Worm (Caenorhabditis elegans) whole organism, L1 larva: Measurements from ENCODE around the gene lgc-37.

ENCODE experiments used
- C04F5.9 ChIP-seq: sonication (generic microtip); optimal IDR thresholded peaks from 2 replicates; lab custom pipeline; 2016; ENCODE audit warnings: missing genetic modification characterization, missing compliant biosample characterization
- C16A3.4 ChIP-seq: fragments of 150-350 bp; optimal IDR thresholded peaks from 2 replicates; lab custom pipeline; 2014; ENCODE audit warnings: missing biosample characterization, missing genetic modification characterization
- F16B12.6 ChIP-seq: fragments of 150-350 bp; optimal IDR thresholded peaks from 2 replicates; lab custom pipeline; 2014; ENCODE audit warnings: missing biosample characterization, missing genetic modification characterization
- aha-1 ChIP-seq: fragments of 150-350 bp; optimal IDR thresholded peaks from 2 replicates; lab custom pipeline; 2014; ENCODE audit warnings: missing biosample characterization, missing genetic modification characterization
- alr-1 ChIP-seq: fragments of 200-800 bp; sonication (Bioruptor generic); optimal IDR thresholded peaks from 2 replicates; lab custom pipeline; 2018; ENCODE audit warnings: borderline replicate concordance, mild to moderate bottlenecking, missing genetic modification characterization, missing compliant biosample characterization
- aly-2 ChIP-seq: fragments of 150-350 bp; optimal IDR thresholded peaks from 2 replicates; lab custom pipeline; 2014; ENCODE audit warnings: missing biosample characterization, missing genetic modification characterization
- ama-1 ChIP-seq: fragments of 150-350 bp; optimal IDR thresholded peaks from 2 replicates; lab custom pipeline; 2014
- blmp-1 ChIP-seq: fragments of 150-350 bp; optimal IDR thresholded peaks from 2 replicates; lab custom pipeline; 2014; ENCODE audit warnings: missing biosample characterization, missing genetic modification characterization
- ceh-88 ChIP-seq: fragments of 200-800 bp; sonication (Bioruptor generic); IDR thresholded peaks from 2 replicates; pipeline ENCODE4 v1.3.6; 2022; ENCODE audit warnings: missing genetic modification characterization, missing compliant biosample characterization
- dpl-1 ChIP-seq, 3 experiments: fragments of 150-350 bp in 2 of 3; sonication (generic microtip) in 1 of 3; optimal IDR thresholded peaks; 2 replicates each; lab custom pipeline; 2014 to 2017; ENCODE audit warnings: missing biosample characterization in 3 of 3, missing genetic modification characterization in 3 of 3, missing genetic modification reagents in 3 of 3
- efl-1 ChIP-seq, 4 experiments: fragments of 150-350 bp; optimal IDR thresholded peaks in 3 of 4; peaks in 1 of 4; 1 replicate in 1 of 4; 2 replicates in 3 of 4; lab custom pipeline; 2014; ENCODE audit warnings: missing biosample characterization in 2 of 4, missing genetic modification characterization in 2 of 4, missing genetic modification reagents in 2 of 4
- egl-13 ChIP-seq: sonication (generic microtip); optimal IDR thresholded peaks from 2 replicates; lab custom pipeline; 2016; ENCODE audit warnings: missing genotype, missing genetic modification reagents, missing genetic modification characterization, missing compliant biosample characterization
- grh-1 ChIP-seq: fragments of 200-800 bp; sonication (Bioruptor generic); IDR thresholded peaks from 2 replicates; pipeline ENCODE4 v1.3.6; 2022; ENCODE audit warnings: missing genetic modification reagents, missing genetic modification characterization, missing compliant biosample characterization
- hlh-4 ChIP-seq: sonication (generic microtip); optimal IDR thresholded peaks from 2 replicates; lab custom pipeline; 2016; ENCODE audit warnings: mild to moderate bottlenecking, missing genetic modification characterization, missing compliant biosample characterization
- hpl-2 ChIP-seq: fragments of 150-350 bp; optimal IDR thresholded peaks from 2 replicates; lab custom pipeline; 2014; ENCODE audit warnings: missing biosample characterization, missing genetic modification reagents, missing genetic modification characterization
- lin-13 ChIP-seq: fragments of 150-350 bp; optimal IDR thresholded peaks from 2 replicates; lab custom pipeline; 2014; ENCODE audit warnings: missing biosample characterization, missing genetic modification reagents, missing genetic modification characterization
- lin-14 ChIP-seq: fragments of 200-800 bp; sonication (Bioruptor generic); optimal IDR thresholded peaks from 2 replicates; lab custom pipeline; 2018; ENCODE audit warnings: mild to moderate bottlenecking, missing genetic modification characterization, moderate library complexity, missing compliant biosample characterization
- lin-15B ChIP-seq: fragments of 150-350 bp; sonication (generic microtip); optimal IDR thresholded peaks from 3 replicates; lab custom pipeline; 2014; ENCODE audit warnings: missing biosample characterization, missing genetic modification characterization
- lin-35 ChIP-seq, 2 experiments: fragments of 150-350 bp; optimal IDR thresholded peaks; 2 replicates each; lab custom pipeline; 2014; ENCODE audit warnings: missing biosample characterization in 2 of 2, missing genetic modification characterization in 2 of 2, missing genetic modification reagents in 2 of 2
- lsy-2 ChIP-seq, 2 experiments: fragments of 150-350 bp; optimal IDR thresholded peaks; 2 replicates each; lab custom pipeline; 2014; ENCODE audit warnings: missing biosample characterization in 2 of 2, missing genetic modification characterization in 2 of 2
- mep-1 ChIP-seq: fragments of 150-350 bp; optimal IDR thresholded peaks from 2 replicates; lab custom pipeline; 2014; ENCODE audit warnings: missing biosample characterization, missing genetic modification characterization
- nhr-19 ChIP-seq: fragments of 200-800 bp; sonication (Bioruptor generic); conservative IDR thresholded peaks from 2 replicates; pipeline ENCODE4 v1.3.6; 2022; ENCODE audit warnings: missing genetic modification characterization, missing compliant biosample characterization
- nhr-71 ChIP-seq: sonication (generic microtip); optimal IDR thresholded peaks from 2 replicates; lab custom pipeline; 2016; ENCODE audit warnings: mild to moderate bottlenecking, missing genetic modification characterization, moderate library complexity, missing compliant biosample characterization
- nhr-76 ChIP-seq: sonication (generic microtip); optimal IDR thresholded peaks from 2 replicates; lab custom pipeline; 2017; ENCODE audit warnings: missing biosample characterization, missing genetic modification characterization
- nhr-77 ChIP-seq: fragments of 150-350 bp; optimal IDR thresholded peaks from 2 replicates; lab custom pipeline; 2014; ENCODE audit warnings: missing biosample characterization, missing genetic modification characterization
- nhr-85 ChIP-seq: sonication (generic microtip); peaks from one replicate; lab custom pipeline; 2016; ENCODE audit warnings: missing genetic modification characterization, inconsistent platforms, missing compliant biosample characterization
- pag-3 ChIP-seq: sonication (generic microtip); optimal IDR thresholded peaks from 2 replicates; lab custom pipeline; 2017; ENCODE audit warnings: missing genetic modification characterization, mild to moderate bottlenecking, missing compliant biosample characterization, antibody characterized with exemption, borderline replicate concordance; ENCODE audit not compliant: insufficient read depth
- pqm-1 ChIP-seq: sonication (generic microtip); optimal IDR thresholded peaks from 3 replicates; lab custom pipeline; 2017; ENCODE audit warnings: missing biosample characterization, missing genetic modification characterization
- rnt-1 ChIP-seq: sonication (generic microtip); optimal IDR thresholded peaks from 2 replicates; lab custom pipeline; 2016; ENCODE audit warnings: mild to moderate bottlenecking, missing genetic modification characterization, moderate library complexity, missing compliant biosample characterization
- skn-1 ChIP-seq: fragments of 150-350 bp; optimal IDR thresholded peaks from 2 replicates; lab custom pipeline; 2014; ENCODE audit warnings: missing biosample characterization, missing genetic modification characterization
- snpc-4 ChIP-seq: fragments of 150-350 bp; optimal IDR thresholded peaks from 2 replicates; lab custom pipeline; 2014; ENCODE audit warnings: missing biosample characterization, missing genetic modification characterization
- snu-23 ChIP-seq: sonication (generic microtip); optimal IDR thresholded peaks from 2 replicates; lab custom pipeline; 2016; ENCODE audit warnings: missing genetic modification characterization, missing compliant biosample characterization
- sup-37 ChIP-seq: fragments of 200-800 bp; sonication (Bioruptor generic); optimal IDR thresholded peaks from 2 replicates; lab custom pipeline; 2018; ENCODE audit warnings: mild to moderate bottlenecking, missing genetic modification characterization, missing compliant biosample characterization
- tbx-2 ChIP-seq: sonication (generic microtip); optimal IDR thresholded peaks from 2 replicates; lab custom pipeline; 2016; ENCODE audit warnings: missing genetic modification characterization, missing compliant biosample characterization
- unc-130 ChIP-seq: fragments of 150-350 bp; optimal IDR thresholded peaks from 2 replicates; lab custom pipeline; 2017; ENCODE audit warnings: missing biosample characterization, missing genetic modification characterization, inconsistent platforms
- xbp-1 ChIP-seq: sonication (generic microtip); optimal IDR thresholded peaks from 2 replicates; lab custom pipeline; 2016; ENCODE audit warnings: missing genetic modification characterization, missing compliant biosample characterization
- zag-1 ChIP-seq: fragments of 150-350 bp; optimal IDR thresholded peaks from 2 replicates; lab custom pipeline; 2014; ENCODE audit warnings: missing biosample characterization, missing genetic modification characterization
- zip-4 ChIP-seq: fragments of 200-800 bp; sonication (Bioruptor generic); optimal IDR thresholded peaks from 2 replicates; lab custom pipeline; 2018; ENCODE audit warnings: mild to moderate bottlenecking, missing genetic modification characterization, moderate library complexity, missing compliant biosample characterization

lgc-37 gene

ce11 chrIII:12818050-12818738, 33.2 kb downstream of the lgc-37 start, which contains the start of gene arx-5 (continued):
- TF ChIP-seq lin-13 (GFP tag; lab: Kevin White, UChicago) (no peak), pqm-1 (no peak), snu-23 (GFP tag; lab: Kevin White, UChicago) (no peak), lin-15B (tag; lab: Kevin White, UChicago) (peak; percentile 2)

ce11 chrIII:12819148-12819547, 34.2 kb downstream of the lgc-37 start:
- TF ChIP-seq hlh-4 (tag; lab: Kevin White, UChicago) (no peak), efl-1 (optimal IDR thresholded peaks at IDR 0.05; lab: Kevin White, UChicago) (no peak), efl-1 (GFP tag; optimal IDR thresholded peaks at IDR 0.05 in 1 of 2; lab: Kevin White, UChicago) (peak in 1 of 2 experiments; percentile 14)

ce11 chrIII:12819909-12820308, 35.0 kb downstream of the lgc-37 start, which contains the start of the genes Y37D8A.2 and Y37D8A.25:
Gene Y37D8A.2, plus strand, starts transcription at chrIII:12820193.
Gene Y37D8A.25, minus strand, starts transcription at chrIII:12820253.
- no peak for TF ChIP-seq xbp-1 (tag; lab: Kevin White, UChicago)
- TF ChIP-seq rnt-1: peak; percentile 59
- TF ChIP-seq nhr-71 (tag; lab: Kevin White, UChicago): peak; percentile 42
- no peak for TF ChIP-seq aly-2
- TF ChIP-seq F16B12.6 (tag; lab: Kevin White, UChicago): no peak
- TF ChIP-seq sup-37 (GFP tag; lab: Kevin White, UChicago): no peak
- TF ChIP-seq tbx-2 (tag; lab: Kevin White, UChicago): no peak
- peak; percentile 22 for TF ChIP-seq nhr-19
- peak; percentile 25 for TF ChIP-seq unc-130 (tag; lab: Kevin White, UChicago)

- TF ChIP-seq C16A3.4 (tag; lab: Kevin White, UChicago) (peak; percentile 27), efl-1 (optimal IDR thresholded peaks at IDR 0.05; lab: Kevin White, UChicago) (peak; percentile 19 to 25), efl-1 (GFP tag; optimal IDR thresholded peaks at IDR 0.05 in 1 of 2; lab: Kevin White, UChicago) (peak in 1 of 2 experiments; percentile 18), C04F5.9 (no peak), lsy-2 (tag; optimal IDR thresholded peaks at IDR 0.05; lab: Kevin White, UChicago) (peak in 1 of 2 experiments; percentile 56), aha-1 (tag; lab: Kevin White, UChicago) (no peak), hpl-2 (GFP tag; lab: Kevin White, UChicago) (no peak), dpl-1 (GFP tag; optimal IDR thresholded peaks at IDR 0.05; lab: Kevin White, UChicago) (peak in 1 of 3 experiments; percentile 58), aly-2 (no peak), lin-35 (GFP tag; optimal IDR thresholded peaks at IDR 0.05; lab: Kevin White, UChicago) (peak in 1 of 2 experiments; percentile 17), alr-1 (tag; lab: Kevin White, UChicago) (no peak), grh-1 (GFP tag; lab: Robert Waterston, UW) (no peak), skn-1 (no peak), zip-4 (GFP tag; lab: Kevin White, UChicago) (no peak), blmp-1 (tag; lab: Kevin White, UChicago) (peak; percentile 10)
Measured at ce11 chrIII:12821331-12821730, 36.4 kb downstream of the lgc-37 start.

ce11 chrIII:12822608-12823261, 37.8 kb downstream of the lgc-37 start:
- TF ChIP-seq egl-13 (tag; lab: Kevin White, UChicago) (no peak), efl-1 (optimal IDR thresholded peaks at IDR 0.05; lab: Kevin White, UChicago) (no peak), efl-1 (GFP tag; optimal IDR thresholded peaks at IDR 0.05 in 1 of 2; lab: Kevin White, UChicago) (peak in 1 of 2 experiments; percentile 47), aha-1 (tag; lab: Kevin White, UChicago) (no peak)

ce11 chrIII:12829068-12829467, 44.1 kb downstream of the lgc-37 start, which contains the start of gene Y37D8A.3:
Gene Y37D8A.3, plus strand, starts transcription at chrIII:12829368.
- TF ChIP-seq F16B12.6 (tag; lab: Kevin White, UChicago) (no peak), snu-23 (GFP tag; lab: Kevin White, UChicago) (no peak), nhr-77 (tag; lab: Kevin White, UChicago) (no peak), pag-3 (no peak), zag-1 (tag; lab: Kevin White, UChicago) (no peak), rnt-1 (no peak), snpc-4 (tag; lab: Kevin White, UChicago) (no peak), ama-1 (lab: Kevin White, UChicago) (no peak), nhr-76 (tag; lab: Kevin White, UChicago) (no peak), grh-1 (GFP tag; lab: Robert Waterston, UW) (no peak), ceh-88 (no peak), nhr-85 (tag; lab: Kevin White, UChicago) (no peak), mep-1 (no peak), lin-14 (GFP tag; lab: Kevin White, UChicago) (no peak), sup-37 (GFP tag; lab: Kevin White, UChicago) (no peak)
